Fruit fly (Drosophila melanogaster) whole organism, pupa: ENCODE data around the gene Sras.

Source experiments
- CG10348 ChIP-seq: fragments of 200-800 bp; sonication (Bioruptor generic); IDR thresholded peaks from 2 replicates; pipeline ENCODE4 v1.3.6; 2022; ENCODE audit warnings: missing biosample characterization, missing genetic modification characterization
- CG13204 ChIP-seq: fragments of 200-800 bp; sonication (Bioruptor generic); optimal IDR thresholded peaks from 2 replicates; lab custom pipeline; 2018; ENCODE audit warnings: missing biosample characterization, mild to moderate bottlenecking, missing genetic modification characterization, moderate library complexity
- CG8301 ChIP-seq: fragments of 200-800 bp; sonication (Bioruptor generic); optimal IDR thresholded peaks from 2 replicates; lab custom pipeline; 2018; ENCODE audit warnings: missing biosample characterization, mild to moderate bottlenecking, missing genetic modification characterization
- CG9948 ChIP-seq: fragments of 200-800 bp; sonication (Bioruptor generic); optimal IDR thresholded peaks from 2 replicates; lab custom pipeline; 2018; ENCODE audit warnings: missing biosample characterization, mild to moderate bottlenecking, missing genetic modification characterization, moderate library complexity
- EcR ChIP-seq: fragments of 200-800 bp; sonication (Bioruptor generic); optimal IDR thresholded peaks from 3 replicates; lab custom pipeline; 2019; ENCODE audit warnings: missing biosample characterization, missing genetic modification characterization, mild to moderate bottlenecking, moderate library complexity, missing genetic modification reagents
- Pif1A ChIP-seq: fragments of 200-800 bp; sonication (Bioruptor generic); optimal IDR thresholded peaks from 3 replicates; lab custom pipeline; 2016; ENCODE audit warnings: missing biosample characterization, missing genetic modification characterization
- Snoo ChIP-seq: fragments of 200-800 bp; sonication (Bioruptor generic); optimal IDR thresholded peaks from 3 replicates; lab custom pipeline; 2017; ENCODE audit warnings: missing biosample characterization, mild to moderate bottlenecking, missing genetic modification characterization, inconsistent platforms

DNA sequence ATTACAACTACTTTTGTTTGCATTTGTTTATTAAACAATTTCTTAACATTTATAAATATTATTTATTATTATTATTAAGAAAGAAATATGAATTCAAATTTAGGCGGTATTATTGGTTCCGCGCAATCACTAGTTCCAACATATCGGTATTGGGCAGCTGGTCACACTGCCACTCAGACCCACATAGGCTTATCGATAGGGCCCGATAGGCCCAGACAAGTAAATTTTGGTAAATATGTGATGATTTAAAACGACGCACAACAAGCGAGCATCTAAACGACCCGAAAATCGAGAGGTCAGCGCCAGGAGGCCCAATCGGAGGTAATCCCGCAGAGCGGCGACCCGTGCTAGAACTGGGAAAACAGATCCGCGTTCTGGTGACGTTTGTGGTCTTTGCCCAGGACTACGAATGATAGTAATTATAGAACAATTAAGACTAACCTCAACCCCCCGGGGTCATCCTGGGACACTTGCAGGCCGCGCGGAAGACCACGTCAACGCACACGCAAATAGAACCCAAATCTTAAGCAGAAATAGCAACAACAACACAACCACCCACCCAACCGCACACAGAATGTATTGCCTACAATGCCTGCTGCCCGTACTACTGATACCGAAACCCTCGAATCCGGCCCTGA, 1.6 kb downstream of the Sras start, which contains the start of gene bc10:
- TF ChIP-seq CG9948 (tag; lab: Kevin White, UChicago) (no peak), EcR (no peak), CG13204 (GFP tag; lab: Kevin White, UChicago) (no peak), Pif1A (GFP tag; lab: Kevin White, UChicago) (no peak), CG10348 (GFP tag; lab: Robert Waterston, UW) (no peak), Snoo (tag; lab: Kevin White, UChicago) (no peak), CG8301 (no peak)
